Worm (Caenorhabditis elegans) whole organism, young adult: ENCODE measurements around the gene dod-19.

ENCODE experiments used
- B0019.2 ChIP-seq: fragments of 200-800 bp; sonication (Bioruptor generic); conservative IDR thresholded peaks from 2 replicates; pipeline ENCODE4 v1.3.6; 2022; ENCODE audit warnings: missing genetic modification reagents, missing genetic modification characterization, missing compliant biosample characterization
- F57A8.1 ChIP-seq: fragments of 200-800 bp; sonication (Bioruptor generic); optimal IDR thresholded peaks from 2 replicates; lab custom pipeline; 2018; ENCODE audit warnings: mild to moderate bottlenecking, missing genetic modification characterization, moderate library complexity, missing compliant biosample characterization
- akir-1 ChIP-seq: fragments of 200-800 bp; sonication (Bioruptor generic); optimal IDR thresholded peaks from 2 replicates; lab custom pipeline; 2018; ENCODE audit warnings: mild to moderate bottlenecking, missing genetic modification characterization, moderate library complexity, missing compliant biosample characterization
- fkh-3 ChIP-seq: sonication (generic microtip); optimal IDR thresholded peaks from 2 replicates; lab custom pipeline; 2016; ENCODE audit warnings: mild to moderate bottlenecking, missing genetic modification characterization, missing compliant biosample characterization
- lin-54 ChIP-seq: fragments of 200-800 bp; sonication (Bioruptor generic); optimal IDR thresholded peaks from 2 replicates; lab custom pipeline; 2018; ENCODE audit warnings: mild to moderate bottlenecking, missing genetic modification characterization, missing compliant biosample characterization
- unc-130 ChIP-seq: sonication (generic microtip); optimal IDR thresholded peaks from 2 replicates; lab custom pipeline; 2016; ENCODE audit warnings: missing genetic modification reagents, missing genetic modification characterization, missing compliant biosample characterization
- unc-62 ChIP-seq: fragments of 150-350 bp; optimal IDR thresholded peaks from 2 replicates; lab custom pipeline; 2014; ENCODE audit warnings: missing biosample characterization, missing genetic modification reagents, missing genetic modification characterization

- TF ChIP-seq akir-1 (GFP tag; lab: Kevin White, UChicago) (no peak), B0019.2 (GFP tag; lab: Robert Waterston, UW) (no peak), unc-130 (GFP tag; lab: Kevin White, UChicago) (no peak), fkh-3 (no peak), lin-54 (GFP tag; lab: Kevin White, UChicago) (no peak), unc-62 (GFP tag; lab: Kevin White, UChicago) (no peak), F57A8.1 (GFP tag; lab: Kevin White, UChicago) (no peak)
Measured at ce11 chrV:449685-450084, 35.1 kb upstream of the dod-19 start, which contains the start of gene M02H5.8.
